Worm (Caenorhabditis elegans) whole organism, early embryonic: ENCODE results near the gene fbxb-47.

ENCODE experiments used
- F13C5.2 ChIP-seq: sonication (generic microtip); optimal IDR thresholded peaks from 2 replicates; lab custom pipeline; 2017; ENCODE audit warnings: mild to moderate bottlenecking, missing genetic modification characterization, inconsistent platforms, missing compliant biosample characterization
- aly-1 ChIP-seq: sonication (generic microtip); optimal IDR thresholded peaks from 2 replicates; lab custom pipeline; 2016; ENCODE audit warnings: missing genetic modification characterization, missing compliant biosample characterization
- ama-1 ChIP-seq: fragments of 150-350 bp; optimal IDR thresholded peaks from 2 replicates; lab custom pipeline; 2014
- ceh-13 ChIP-seq: fragments of 200-800 bp; sonication (Bioruptor generic); optimal IDR thresholded peaks from 2 replicates; lab custom pipeline; 2018; ENCODE audit warnings: mild to moderate bottlenecking, missing genetic modification characterization, missing compliant biosample characterization
- ceh-36 ChIP-seq: sonication (generic microtip); optimal IDR thresholded peaks from 2 replicates; lab custom pipeline; 2016; ENCODE audit warnings: missing genetic modification characterization, inconsistent platforms, missing compliant biosample characterization
- ets-7 ChIP-seq: sonication (generic microtip); optimal IDR thresholded peaks from 2 replicates; lab custom pipeline; 2016; ENCODE audit warnings: missing genotype, missing genetic modification characterization, missing compliant biosample characterization
- flt-1 ChIP-seq: fragments of 200-800 bp; sonication (Bioruptor generic); IDR thresholded peaks from 2 replicates; pipeline ENCODE4 v1.3.6; 2022; ENCODE audit warnings: missing genetic modification characterization, missing compliant biosample characterization
- hmbx-1 ChIP-seq: sonication (generic microtip); optimal IDR thresholded peaks from 2 replicates; lab custom pipeline; 2016; ENCODE audit warnings: mild to moderate bottlenecking, missing genetic modification characterization, missing compliant biosample characterization
- hmg-4 ChIP-seq: fragments of 200-800 bp; sonication (Bioruptor generic); optimal IDR thresholded peaks from 2 replicates; lab custom pipeline; 2018; ENCODE audit warnings: mild to moderate bottlenecking, missing genetic modification characterization, missing compliant biosample characterization
- sea-1 ChIP-seq: fragments of 200-800 bp; sonication (Bioruptor generic); conservative IDR thresholded peaks from 2 replicates; pipeline ENCODE4 v1.3.6; 2022; ENCODE audit warnings: missing genetic modification characterization, missing compliant biosample characterization
- tbx-37 ChIP-seq: fragments of 200-800 bp; sonication (Bioruptor generic); conservative IDR thresholded peaks from 2 replicates; pipeline ENCODE4 v1.3.6; 2022; ENCODE audit warnings: missing genetic modification reagents, missing genetic modification characterization, missing compliant biosample characterization

DNA sequence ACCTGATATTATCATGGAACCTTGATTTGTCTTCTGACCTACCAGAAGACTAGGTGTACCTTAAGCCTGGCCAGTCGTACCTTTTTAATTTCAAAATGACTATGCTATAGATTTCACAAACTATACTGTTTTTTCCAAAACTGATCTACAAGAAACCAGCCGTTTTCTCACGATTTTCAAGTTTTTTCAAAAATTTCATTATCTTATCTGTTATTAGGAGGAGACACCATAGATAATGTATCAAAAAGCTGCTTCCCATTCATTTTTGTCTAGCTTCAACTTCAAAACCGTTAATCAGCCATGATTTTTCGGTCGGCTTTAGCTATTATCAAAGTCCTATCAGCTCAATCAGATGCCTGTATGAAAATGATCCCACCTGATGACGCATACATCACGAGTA is 39.3 kb upstream of the fbxb-47 start, which contains the start of gene F36H5.12:
- TF ChIP-seq hmbx-1 (tag; lab: Kevin White, UChicago): no peak
- no peak for TF ChIP-seq ets-7 (tag; lab: Kevin White, UChicago)
- no peak for TF ChIP-seq hmg-4 (GFP tag; lab: Kevin White, UChicago)
- no peak for TF ChIP-seq ama-1
- TF ChIP-seq tbx-37 (GFP tag; lab: Robert Waterston, UW): no peak
- TF ChIP-seq flt-1 (GFP tag; lab: Robert Waterston, UW): no peak
- TF ChIP-seq aly-1 (tag; lab: Kevin White, UChicago): no peak
- no peak for TF ChIP-seq ceh-13 (GFP tag; lab: Kevin White, UChicago)
- TF ChIP-seq sea-1: no peak
- TF ChIP-seq ceh-36: no peak
- TF ChIP-seq F13C5.2 (tag; lab: Kevin White, UChicago): no peak
